Worm (Caenorhabditis elegans): ENCODE measurements around the gene twk-48.

twk-48 gene

ce11 chrIII:9860201-9860780 is at the start of gene twk-48:
twk-48 (plus strand) TSS chrIII:9860730.
- TF ChIP-seq unc-120 (tag; optimal IDR thresholded peaks at IDR 0.05; ENCODE audit: poor library complexity, severe bottlenecking): no peak
- TF ChIP-seq hlh-1 (tag; optimal IDR thresholded peaks at IDR 0.05): no peak
- TF ChIP-seq nhr-12 (tag; optimal IDR thresholded peaks at IDR 0.05): no peak
- TF ChIP-seq ces-1 (GFP tag; optimal IDR thresholded peaks at IDR 0.05): peak; percentile 62

DNA sequence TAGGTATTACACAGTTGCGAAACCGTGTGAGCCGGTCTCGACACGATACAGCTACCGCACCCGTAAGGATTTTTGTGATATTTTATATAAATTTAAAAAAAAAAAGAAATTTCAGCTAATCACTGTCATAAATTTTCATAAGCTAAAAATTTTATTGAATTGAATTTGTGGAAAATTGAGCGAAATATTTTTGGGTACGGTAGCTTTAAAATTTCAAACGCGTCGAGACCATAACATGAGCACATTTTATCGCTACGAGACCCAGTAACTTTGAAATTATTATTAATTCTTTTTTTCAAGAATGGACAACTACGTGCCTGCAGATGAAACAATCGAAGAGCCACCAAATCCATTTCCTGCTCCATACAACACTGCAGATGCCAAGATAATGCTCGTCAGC is 47.4 kb upstream of the twk-48 start, which contains the start of gene ZK632.14:
TSS of gene ZK632.14 (plus strand) at position 301 of the 400 bp plus-strand sequence.
- TF ChIP-seq sptf-1 (tag; optimal IDR thresholded peaks at IDR 0.05) (no peak), lsy-2 (tag; optimal IDR thresholded peaks at IDR 0.05) (no peak), mep-1 (tag; optimal IDR thresholded peaks at IDR 0.05) (no peak), blmp-1 (tag; optimal IDR thresholded peaks at IDR 0.05) (no peak)

DNA sequence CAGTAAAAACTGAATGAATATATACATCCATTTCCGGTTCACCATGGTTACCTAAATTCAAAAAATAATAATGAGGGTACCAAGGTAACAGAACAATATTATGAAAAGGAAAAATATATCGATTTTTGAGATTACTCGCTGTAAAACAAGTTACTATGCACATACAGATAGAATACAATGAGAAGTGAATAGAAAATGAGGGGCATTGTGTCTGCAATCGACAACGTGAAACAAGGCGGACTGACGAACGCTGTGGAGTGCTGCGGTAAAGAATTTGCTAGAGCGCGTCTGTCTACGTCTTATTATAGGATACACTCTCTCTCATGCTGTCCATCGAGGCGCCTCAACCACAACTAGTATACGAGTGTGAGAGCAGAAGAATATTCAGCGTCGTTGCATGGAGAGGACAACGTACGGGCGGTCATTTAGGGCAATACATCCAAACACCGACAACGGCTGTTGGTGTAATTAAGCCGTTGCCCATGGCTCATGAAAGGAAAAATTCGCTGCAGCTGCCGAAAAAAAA is 43.4 kb upstream of the twk-48 start, which contains the start of gene cnx-1:
TSS of gene cnx-1 (minus strand) at position 51 of the 526 bp plus-strand sequence.
- TF ChIP-seq flh-1 (GFP tag; optimal IDR thresholded peaks at IDR 0.05) (no peak), mab-5 (tag; optimal IDR thresholded peaks at IDR 0.05) (no peak), cnd-1 (tag; optimal IDR thresholded peaks at IDR 0.05) (peak; percentile 67), bed-3 (GFP tag; optimal IDR thresholded peaks at IDR 0.05) (no peak), mep-1 (tag; optimal IDR thresholded peaks at IDR 0.05) (peak; percentile 8), ceh-43 (GFP tag; optimal IDR thresholded peaks at IDR 0.05) (no peak), lin-32 (GFP tag; optimal IDR thresholded peaks at IDR 0.05) (peak; percentile 16), nhr-76 (tag; optimal IDR thresholded peaks at IDR 0.05) (no peak), ces-1 (GFP tag; optimal IDR thresholded peaks at IDR 0.05) (peak; percentile 4), snpc-4 (tag; optimal IDR thresholded peaks at IDR 0.05) (no peak), pha-4 (tag; optimal IDR thresholded peaks at IDR 0.05) (no peak), elt-3 (tag; optimal IDR thresholded peaks at IDR 0.05) (no peak), unc-120 (tag; optimal IDR thresholded peaks at IDR 0.05; ENCODE audit: poor library complexity, severe bottlenecking) (peak; percentile 30), mls-2 (tag; optimal IDR thresholded peaks at IDR 0.05) (peak; percentile 73), lsy-2 (tag; optimal IDR thresholded peaks at IDR 0.05) (no peak), blmp-1 (tag; optimal IDR thresholded peaks at IDR 0.05) (no peak), nhr-237 (tag; optimal IDR thresholded peaks at IDR 0.05) (no peak), elt-1 (tag; optimal IDR thresholded peaks at IDR 0.05; ENCODE audit: borderline replicate concordance, insufficient read depth) (no peak), nhr-2 (tag; optimal IDR thresholded peaks at IDR 0.05) (peak; percentile 84), hlh-1 (tag; optimal IDR thresholded peaks at IDR 0.05) (no peak), sem-2 (GFP tag; optimal IDR thresholded peaks at IDR 0.05) (no peak), nhr-12 (tag; optimal IDR thresholded peaks at IDR 0.05) (no peak), drap-1 (GFP tag; optimal IDR thresholded peaks at IDR 0.05) (no peak), M03D4.4 (tag; optimal IDR thresholded peaks at IDR 0.05) (no peak), lin-13 (tag; optimal IDR thresholded peaks at IDR 0.05) (no peak), ceh-83 (GFP tag; optimal IDR thresholded peaks at IDR 0.05) (no peak), unc-62 (GFP tag; optimal IDR thresholded peaks at IDR 0.05) (peak; percentile 38), ham-2 (GFP tag; optimal IDR thresholded peaks at IDR 0.05) (peak; percentile 34), sptf-1 (tag; optimal IDR thresholded peaks at IDR 0.05) (peak; percentile 29), nhr-28 (tag; optimal IDR thresholded peaks at IDR 0.05) (no peak), unc-39 (tag; optimal IDR thresholded peaks at IDR 0.05) (no peak), zip-8 (tag; optimal IDR thresholded peaks at IDR 0.05) (no peak), ceh-39 (tag; optimal IDR thresholded peaks at IDR 0.05) (no peak), tbx-8 (GFP tag; optimal IDR thresholded peaks at IDR 0.05) (no peak), ztf-11 (tag; optimal IDR thresholded peaks at IDR 0.05) (no peak)

ce11 chrIII:9817894-9818293 is 42.6 kb upstream of the twk-48 start:
- TF ChIP-seq lsy-2 (tag; optimal IDR thresholded peaks at IDR 0.05) (peak; percentile 81), unc-39 (tag; optimal IDR thresholded peaks at IDR 0.05) (no peak)
